Worm (Caenorhabditis elegans): ENCODE measurements around the gene ZC443.3.

Gene ZC443.3

ce11 chrV:12811126-12811525 is 2.8 kb downstream of the ZC443.3 start, which contains the start of gene ZC443.2:
ZC443.2 (minus strand) TSS chrV:12811192.
- TF ChIP-seq unc-62 (GFP tag; optimal IDR thresholded peaks at IDR 0.05 in 1 of 2), result peak in 1 of 2 experiments; percentile 1
- TF ChIP-seq unc-62 (tag; optimal IDR thresholded peaks at IDR 0.05), result no peak
- TF ChIP-seq unc-39 (tag; optimal IDR thresholded peaks at IDR 0.05), result no peak

ce11 chrV:12809876-12810275 is 4.0 kb downstream of the ZC443.3 start, which contains the start of gene ZC443.1:
ZC443.1 (minus strand) TSS chrV:12810080.
- no peak for TF ChIP-seq daf-12 (tag; optimal IDR thresholded peaks at IDR 0.05)
- no peak for TF ChIP-seq nhr-6 (tag; optimal IDR thresholded peaks at IDR 0.05)
- no peak for TF ChIP-seq dmd-6 (GFP tag; IDR thresholded peaks at IDR 0.05)
- no peak for TF ChIP-seq daf-8 (GFP tag; IDR thresholded peaks at IDR 0.05)
- TF ChIP-seq Y5F2A.4 (GFP tag; optimal IDR thresholded peaks at IDR 0.05), result no peak
- no peak for TF ChIP-seq mdt-29 (GFP tag; IDR thresholded peaks at IDR 0.05)
- no peak for TF ChIP-seq ztf-7 (tag; optimal IDR thresholded peaks at IDR 0.05)
- no peak for TF ChIP-seq hlh-11 (tag; optimal IDR thresholded peaks at IDR 0.05)
- TF ChIP-seq lin-38 (GFP tag; IDR thresholded peaks at IDR 0.05), result no peak
- TF ChIP-seq mdl-1 (tag; optimal IDR thresholded peaks at IDR 0.05), result no peak
- TF ChIP-seq nhr-102 (tag; optimal IDR thresholded peaks at IDR 0.05), result no peak
- no peak for TF ChIP-seq madf-5 (GFP tag; IDR thresholded peaks at IDR 0.05)
- TF ChIP-seq spr-3 (GFP tag; optimal IDR thresholded peaks at IDR 0.05), result no peak
- TF ChIP-seq ZK337.2 (GFP tag; IDR thresholded peaks at IDR 0.05), result no peak
- no peak for TF ChIP-seq cey-2 (tag; optimal IDR thresholded peaks at IDR 0.05; ENCODE audit: borderline replicate concordance, insufficient read depth)

ce11 chrV:12806190-12806589 is 7.7 kb downstream of the ZC443.3 start, which contains the start of gene ZC443.7:
ZC443.7 (plus strand) TSS chrV:12806490.
- TF ChIP-seq F37D6.2 (tag; optimal IDR thresholded peaks at IDR 0.05) (no peak), mdl-1 (tag; optimal IDR thresholded peaks at IDR 0.05) (no peak), D1046.2 (GFP tag; IDR thresholded peaks at IDR 0.05) (no peak), vab-7 (GFP tag; IDR thresholded peaks at IDR 0.05) (no peak), hlh-30 (tag; optimal IDR thresholded peaks at IDR 0.05; ENCODE audit: insufficient read depth) (no peak), Y5F2A.4 (GFP tag; optimal IDR thresholded peaks at IDR 0.05) (no peak), egl-27 (tag; optimal IDR thresholded peaks at IDR 0.05) (no peak), set-16 (GFP tag; IDR thresholded peaks at IDR 0.05) (no peak), ctbp-1 (GFP tag; IDR thresholded peaks at IDR 0.05) (no peak), hlh-11 (tag; optimal IDR thresholded peaks at IDR 0.05) (no peak)

- TF ChIP-seq hmg-1.1 (GFP tag; IDR thresholded peaks at IDR 0.05), result no peak
- no peak for TF ChIP-seq Y48G9A.11 (GFP tag; IDR thresholded peaks at IDR 0.05)
- TF ChIP-seq fos-1 (tag; optimal IDR thresholded peaks at IDR 0.05), result no peak
- TF ChIP-seq unc-39 (tag; optimal IDR thresholded peaks at IDR 0.05), result no peak
- TF ChIP-seq ZK337.2 (GFP tag; IDR thresholded peaks at IDR 0.05), result no peak
Observed at ce11 chrV:12803274-12803673, 10.6 kb downstream of the ZC443.3 start, which contains the start of gene srbc-45. srbc-45 (plus strand) TSS chrV:12803574.

- TF ChIP-seq hlh-30 (tag; optimal IDR thresholded peaks at IDR 0.05; ENCODE audit: insufficient read depth) (no peak), dve-1 (tag; optimal IDR thresholded peaks at IDR 0.05; ENCODE audit: insufficient read depth) (no peak), zfp-3 (GFP tag; conservative IDR thresholded peaks at IDR 0.05) (no peak), ceh-82 (tag; optimal IDR thresholded peaks at IDR 0.05) (no peak), duxl-1 (tag; optimal IDR thresholded peaks at IDR 0.05; ENCODE audit: poor library complexity) (no peak), aly-2 (tag; optimal IDR thresholded peaks at IDR 0.05) (no peak), nhr-10 (tag; optimal IDR thresholded peaks at IDR 0.05) (no peak), spr-1 (tag; optimal IDR thresholded peaks at IDR 0.05) (no peak)
Observed at ce11 chrV:12800171-12800570, 13.8 kb downstream of the ZC443.3 start, which contains the start of gene ugt-3. ugt-3 (minus strand) TSS chrV:12800271.

Data from whole organism, L4 larva.